Fruit fly (Drosophila melanogaster) whole organism, embryonic: ENCODE measurements around the gene Tango1.

Experiments
- Atf3 ChIP-seq: fragments of 200-800 bp; sonication (Bioruptor generic); optimal IDR thresholded peaks from 3 replicates; lab custom pipeline; 2016; ENCODE audit warnings: missing biosample characterization, missing genetic modification characterization
- CG10274 ChIP-seq: fragments of 200-800 bp; sonication (Bioruptor generic); optimal IDR thresholded peaks from 3 replicates; lab custom pipeline; 2017; ENCODE audit warnings: missing biosample characterization, mild to moderate bottlenecking, missing genetic modification characterization
- CG10543 ChIP-seq: fragments of 200-800 bp; sonication (Bioruptor generic); optimal IDR thresholded peaks from 3 replicates; lab custom pipeline; 2017; ENCODE audit warnings: missing biosample characterization, mild to moderate bottlenecking, missing genetic modification characterization, moderate library complexity
- CG10959 ChIP-seq: fragments of 200-800 bp; sonication (Bioruptor generic); IDR thresholded peaks from 2 replicates; pipeline ENCODE4 v1.3.6; 2022; ENCODE audit warnings: missing biosample characterization, missing genetic modification characterization
- CG11398 ChIP-seq: fragments of 200-800 bp; sonication (Bioruptor generic); optimal IDR thresholded peaks from 2 replicates; lab custom pipeline; 2016; ENCODE audit warnings: missing biosample characterization, missing genetic modification characterization
- CG13296 ChIP-seq: fragments of 200-800 bp; sonication (Bioruptor generic); optimal IDR thresholded peaks from 3 replicates; lab custom pipeline; 2018; ENCODE audit warnings: missing biosample characterization, mild to moderate bottlenecking, missing genetic modification characterization
- CG14441 ChIP-seq: fragments of 200-800 bp; sonication (Bioruptor generic); IDR thresholded peaks from 2 replicates; pipeline ENCODE4 v1.3.6; 2022; ENCODE audit warnings: missing biosample characterization, missing genetic modification characterization
- CG14667 ChIP-seq: fragments of 200-800 bp; sonication (Bioruptor generic); IDR thresholded peaks from 2 replicates; pipeline ENCODE4 v1.3.6; 2022; ENCODE audit warnings: missing biosample characterization, missing genetic modification characterization
- CG18262 ChIP-seq: fragments of 200-800 bp; optimal IDR thresholded peaks from 3 replicates; lab custom pipeline; 2019; ENCODE audit warnings: missing biosample characterization, mild to moderate bottlenecking, missing genetic modification characterization, moderate library complexity
- CG2199 ChIP-seq: fragments of 200-800 bp; sonication (Bioruptor generic); IDR thresholded peaks from 3 replicates; pipeline ENCODE4 v1.3.6; 2022; ENCODE audit warnings: missing biosample characterization, missing genetic modification characterization
- CG32532 ChIP-seq: fragments of 200-800 bp; sonication (Bioruptor generic); IDR thresholded peaks from 2 replicates; pipeline ENCODE4 v1.3.6; 2022; ENCODE audit warnings: missing biosample characterization, missing genetic modification characterization
- CG34376 ChIP-seq: fragments of 200-800 bp; sonication (Bioruptor generic); optimal IDR thresholded peaks from 2 replicates; lab custom pipeline; 2018; ENCODE audit warnings: missing biosample characterization, mild to moderate bottlenecking, missing genetic modification characterization
- CG3847 ChIP-seq: fragments of 200-800 bp; sonication (Bioruptor generic); IDR thresholded peaks from 2 replicates; pipeline ENCODE4 v1.3.6; 2022; ENCODE audit warnings: missing biosample characterization, missing genetic modification characterization
- CG43689 ChIP-seq: fragments of 200-800 bp; sonication (Bioruptor generic); IDR thresholded peaks from 2 replicates; pipeline ENCODE4 v1.3.6; 2022; ENCODE audit warnings: missing biosample characterization, missing genetic modification characterization
- CG6254 ChIP-seq: fragments of 200-800 bp; sonication (Bioruptor generic); optimal IDR thresholded peaks from 3 replicates; lab custom pipeline; 2017; ENCODE audit warnings: mild to moderate bottlenecking, missing biosample characterization, missing genetic modification reagents, missing genetic modification characterization
- CG6765 ChIP-seq: fragments of 200-800 bp; sonication (Bioruptor generic); optimal IDR thresholded peaks from 3 replicates; lab custom pipeline; 2017; ENCODE audit warnings: missing biosample characterization, mild to moderate bottlenecking, missing genetic modification characterization
- CG6791 ChIP-seq: fragments of 200-800 bp; sonication (Bioruptor generic); IDR thresholded peaks from 3 replicates; pipeline ENCODE4 v1.3.6; 2022; ENCODE audit warnings: missing biosample characterization, missing genetic modification characterization; ENCODE audit not compliant: partially characterized antibody
- CG7745 ChIP-seq: fragments of 200-800 bp; sonication (Bioruptor generic); optimal IDR thresholded peaks from 2 replicates; lab custom pipeline; 2018; ENCODE audit warnings: missing biosample characterization, mild to moderate bottlenecking, missing genetic modification characterization, moderate library complexity
- CG8388 ChIP-seq: fragments of 200-800 bp; sonication (Bioruptor generic); optimal IDR thresholded peaks from 2 replicates; lab custom pipeline; 2019; ENCODE audit warnings: missing biosample characterization, mild to moderate bottlenecking, missing genetic modification characterization, moderate library complexity
- CG8478 ChIP-seq: fragments of >200 bp; optimal IDR thresholded peaks from 2 replicates; lab custom pipeline; 2018
- CG9932 ChIP-seq: fragments of 200-800 bp; sonication (Bioruptor generic); IDR thresholded peaks from 2 replicates; pipeline ENCODE4 v1.3.6; 2022; ENCODE audit warnings: missing biosample characterization, missing genetic modification characterization
- D ChIP-seq, 2 experiments: fragments of 200-800 bp in 1 of 2; fragments of >200 bp in 1 of 2; sonication (Bioruptor generic) in 1 of 2; optimal IDR thresholded peaks; 2 replicates in 1 of 2; 3 replicates in 1 of 2; lab custom pipeline; 2017; ENCODE audit warnings: mild to moderate bottlenecking in 1 of 2, missing biosample characterization in 1 of 2, missing genetic modification characterization in 1 of 2, missing genetic modification reagents in 1 of 2
- Dek ChIP-seq: fragments of 200-800 bp; sonication (Bioruptor generic); optimal IDR thresholded peaks from 3 replicates; lab custom pipeline; 2019; ENCODE audit warnings: missing biosample characterization, mild to moderate bottlenecking, missing genetic modification characterization, moderate library complexity
- Dip3 ChIP-seq: fragments of 200-800 bp; sonication (Bioruptor generic); optimal IDR thresholded peaks from 3 replicates; lab custom pipeline; 2016; ENCODE audit warnings: missing biosample characterization, missing genetic modification characterization
- Drgx ChIP-seq: fragments of 200-800 bp; sonication (Bioruptor generic); IDR thresholded peaks from 2 replicates; pipeline ENCODE4 v1.3.6; 2022; ENCODE audit warnings: missing biosample characterization, missing genetic modification characterization
- E2f1 ChIP-seq: fragments of 200-800 bp; sonication (Bioruptor generic); IDR thresholded peaks from 2 replicates; pipeline ENCODE4 v1.3.6; 2022; ENCODE audit warnings: missing biosample characterization, missing genetic modification characterization
- Elba2 ChIP-seq: fragments of 200-800 bp; sonication (Bioruptor generic); optimal IDR thresholded peaks from 3 replicates; lab custom pipeline; 2016; ENCODE audit warnings: missing biosample characterization, missing genetic modification characterization
- HmgD ChIP-seq: fragments of 200-800 bp; sonication (Bioruptor generic); optimal IDR thresholded peaks from 3 replicates; lab custom pipeline; 2016; ENCODE audit warnings: missing biosample characterization, missing genetic modification characterization
- HmgZ ChIP-seq: fragments of 200-800 bp; sonication (Bioruptor generic); optimal IDR thresholded peaks from 2 replicates; lab custom pipeline; 2018; ENCODE audit warnings: missing biosample characterization, mild to moderate bottlenecking, missing genetic modification characterization
- NC2β ChIP-seq: fragments of 200-800 bp; sonication (Bioruptor generic); optimal IDR thresholded peaks from 2 replicates; lab custom pipeline; 2016; ENCODE audit warnings: missing biosample characterization, missing genetic modification characterization
- Neu2 ChIP-seq: fragments of 200-800 bp; sonication (Bioruptor generic); optimal IDR thresholded peaks from 3 replicates; lab custom pipeline; 2016; ENCODE audit warnings: missing biosample characterization, missing genetic modification characterization, borderline replicate concordance
- Pdp1 ChIP-seq, 2 experiments: fragments of 200-800 bp; sonication (Bioruptor generic); optimal IDR thresholded peaks; 3 replicates each; lab custom pipeline; 2016; ENCODE audit warnings: missing biosample characterization in 2 of 2, missing genetic modification characterization in 2 of 2, mild to moderate bottlenecking in 1 of 2, moderate library complexity in 1 of 2
- Stat92E ChIP-seq, 3 experiments: fragments of >200 bp in 2 of 3; fragments of 200-800 bp in 1 of 3; sonication (Bioruptor generic) in 1 of 3; optimal IDR thresholded peaks; 2 replicates each; lab custom pipeline; 2017 to 2019; ENCODE audit warnings: missing biosample characterization in 3 of 3, missing genetic modification characterization in 3 of 3, mild to moderate bottlenecking in 1 of 3, moderate library complexity in 1 of 3
- Xbp1 ChIP-seq: fragments of 200-800 bp; sonication (Bioruptor generic); optimal IDR thresholded peaks from 3 replicates; lab custom pipeline; 2016; ENCODE audit warnings: missing biosample characterization, mild to moderate bottlenecking, missing genetic modification characterization
- ase ChIP-seq: fragments of 200-800 bp; sonication (Bioruptor generic); IDR thresholded peaks from 3 replicates; pipeline ENCODE4 v1.3.6; 2022; ENCODE audit warnings: missing biosample characterization, missing genetic modification characterization
- cato ChIP-seq: fragments of 200-800 bp; sonication (Bioruptor generic); optimal IDR thresholded peaks from 2 replicates; lab custom pipeline; 2016; ENCODE audit warnings: missing biosample characterization, missing genetic modification characterization, borderline replicate concordance
- crc ChIP-seq: fragments of 200-800 bp; sonication (Bioruptor generic); optimal IDR thresholded peaks from 2 replicates; lab custom pipeline; 2016; ENCODE audit warnings: missing biosample characterization, missing genetic modification characterization
- dmrt11E ChIP-seq: fragments of 200-800 bp; sonication (Bioruptor generic); optimal IDR thresholded peaks from 3 replicates; lab custom pipeline; 2018; ENCODE audit warnings: missing biosample characterization, mild to moderate bottlenecking, missing genetic modification characterization, moderate library complexity
- ftz-f1 ChIP-seq: fragments of 200-800 bp; sonication (Bioruptor generic); optimal IDR thresholded peaks from 2 replicates; lab custom pipeline; 2016; ENCODE audit warnings: missing biosample characterization, missing genetic modification characterization
- gt ChIP-seq: fragments of 200-800 bp; sonication (Bioruptor generic); IDR thresholded peaks from 2 replicates; pipeline ENCODE4 v1.3.6; 2022; ENCODE audit warnings: missing biosample characterization, missing genetic modification characterization
- hth ChIP-seq: fragments of >200 bp; optimal IDR thresholded peaks from 2 replicates; lab custom pipeline; 2017; ENCODE audit warnings: inconsistent platforms
- kay ChIP-seq: fragments of 200-800 bp; sonication (Bioruptor generic); optimal IDR thresholded peaks from 2 replicates; lab custom pipeline; 2016; ENCODE audit warnings: missing biosample characterization, missing genetic modification characterization
- pan ChIP-seq, 4 experiments: fragments of >200 bp in 3 of 4; fragments of 200-800 bp in 1 of 4; sonication (Bioruptor generic) in 1 of 4; optimal IDR thresholded peaks in 3 of 4; IDR thresholded peaks in 1 of 4; 2 replicates each; pipeline versions ENCODE4 v1.3.6 to Lab custom; 2017 to 2022; ENCODE audit warnings: missing biosample characterization in 2 of 4, missing genetic modification characterization in 2 of 4, mixed read lengths in 1 of 4
- peb ChIP-seq: fragments of 200-800 bp; sonication (Bioruptor generic); IDR thresholded peaks from 2 replicates; pipeline ENCODE4 v1.3.6; 2022; ENCODE audit warnings: missing biosample characterization, missing genetic modification characterization
- salm ChIP-seq: fragments of 200-800 bp; sonication (Bioruptor generic); optimal IDR thresholded peaks from 2 replicates; lab custom pipeline; 2018; ENCODE audit warnings: missing biosample characterization, mild to moderate bottlenecking, missing genetic modification characterization
- shn ChIP-seq: fragments of 200-800 bp; sonication (Bioruptor generic); optimal IDR thresholded peaks from 3 replicates; lab custom pipeline; 2016; ENCODE audit warnings: missing biosample characterization, missing genetic modification characterization
- z ChIP-seq: fragments of 200-800 bp; sonication (Bioruptor generic); IDR thresholded peaks from 3 replicates; pipeline ENCODE4 v1.3.6; 2022; ENCODE audit warnings: missing biosample characterization, missing genetic modification characterization
- zf30C ChIP-seq: fragments of 200-800 bp; sonication (Bioruptor generic); optimal IDR thresholded peaks from 3 replicates; lab custom pipeline; 2018; ENCODE audit warnings: missing biosample characterization, mild to moderate bottlenecking, missing genetic modification characterization

The Tango1 gene

DNA sequence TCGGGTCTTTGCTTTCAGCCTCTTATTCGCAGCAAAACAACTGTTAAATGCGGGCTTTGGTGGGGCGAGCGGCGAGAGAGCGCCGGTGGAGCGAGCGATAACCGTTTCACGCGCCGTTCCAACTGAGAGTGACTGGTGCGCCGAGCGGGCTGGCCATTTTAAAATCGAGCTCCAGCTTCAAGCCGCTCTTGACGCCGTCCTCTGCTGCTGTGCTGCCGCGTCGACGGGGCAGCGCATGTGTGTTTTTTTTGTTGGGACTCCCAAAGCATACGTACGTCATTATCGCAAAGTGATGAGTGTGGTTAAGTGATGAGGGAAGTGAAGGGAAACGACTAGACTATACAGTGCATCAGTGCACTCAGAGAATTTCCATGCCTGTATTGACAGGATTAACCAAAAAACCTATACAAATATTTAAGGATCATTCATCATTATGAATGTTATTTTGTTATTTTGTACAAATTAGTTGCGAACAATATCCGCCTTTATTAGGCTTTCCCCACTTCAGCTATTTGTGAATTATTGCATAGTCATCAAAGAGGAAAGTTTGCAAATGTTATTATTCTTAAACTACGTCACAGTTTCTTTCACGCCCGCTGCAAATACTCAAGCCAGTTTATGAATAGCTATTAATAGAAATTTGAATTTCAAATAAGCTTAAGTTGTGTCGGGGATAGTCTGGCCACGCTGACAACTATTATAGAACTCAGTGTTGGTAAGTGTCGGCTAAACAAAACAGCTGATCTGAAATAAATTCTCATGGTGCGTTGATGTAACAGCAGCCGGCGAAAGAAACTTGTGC lies 24.2 kb downstream of the Tango1 start, which contains the start of gene Spn27A (continued):
- TF ChIP-seq E2f1 (GFP tag; lab: Robert Waterston, UW) (0 out of 2 replicates have a peak, but pooled peaks have one; percentile 34), kay (GFP tag; lab: Kevin White, UChicago) (peak; percentile 53), shn (GFP tag; lab: Kevin White, UChicago) (no peak), CG10543 (peak; percentile 23), CG7745 (no peak), CG2199 (GFP tag; lab: Robert Waterston, UW) (no peak), pan (optimal IDR thresholded peaks at IDR 0.05; lab: Kevin White, UChicago) (no peak), pan (GFP tag; optimal IDR thresholded peaks at IDR 0.05 in 1 of 2, IDR thresholded peaks at IDR 0.05 in 1 of 2) (peak in 1 of 2 experiments; percentile 53), cato (GFP tag; lab: Kevin White, UChicago) (no peak), CG14441 (0 out of 2 replicates have a peak, but pooled peaks have one; percentile 14), CG32532 (GFP tag; lab: Robert Waterston, UW) (no peak; the same call in 1 of the 2 replicates), hth (lab: Kevin White, UChicago) (no peak), ftz-f1 (no peak), crc (peak; percentile 37), CG34376 (GFP tag; lab: Kevin White, UChicago) (peak; percentile 29), CG8478 (lab: Kevin White, UChicago) (no peak), salm (tag; lab: Kevin White, UChicago) (peak; percentile 31), Stat92E (GFP tag; optimal IDR thresholded peaks at IDR 0.05; lab: Kevin White, UChicago) (peak in 1 of 3 experiments; percentile 24), zf30C (peak; percentile 6), Pdp1 (GFP tag; optimal IDR thresholded peaks at IDR 0.05; lab: Kevin White, UChicago) (peak; percentile 59 to 99), Dip3 (peak; percentile 59), NC2β (GFP tag; lab: Kevin White, UChicago) (peak; percentile 46), Neu2 (GFP tag; lab: Kevin White, UChicago) (no peak), CG3847 (GFP tag; lab: Robert Waterston, UW) (peak; percentile 41), CG8388 (GFP tag; lab: Kevin White, UChicago) (peak; percentile 49), z (GFP tag; lab: Robert Waterston, UW) (no peak; the same call in 2 of the 3 replicates), HmgZ (tag; lab: Kevin White, UChicago) (peak; percentile 55), D (optimal IDR thresholded peaks at IDR 0.05; lab: Kevin White, UChicago) (no peak), D (GFP tag; optimal IDR thresholded peaks at IDR 0.05; lab: Kevin White, UChicago) (peak; percentile 60), CG6765 (GFP tag; lab: Kevin White, UChicago) (no peak), CG18262 (tag; lab: Kevin White, UChicago) (peak; percentile 71), CG10959 (GFP tag; lab: Robert Waterston, UW) (no peak), CG14667 (GFP tag; lab: Robert Waterston, UW) (no peak; the same call in 1 of the 2 replicates), CG10274 (GFP tag; lab: Kevin White, UChicago) (no peak), gt (GFP tag; lab: Robert Waterston, UW) (no peak), CG11398 (GFP tag; lab: Kevin White, UChicago) (no peak), CG13296 (GFP tag; lab: Kevin White, UChicago) (peak; percentile 21), Dek (tag; lab: Kevin White, UChicago) (peak; percentile 43), dmrt11E (tag; lab: Kevin White, UChicago) (peak; percentile 43), HmgD (peak; percentile 36), CG6254 (GFP tag; lab: Kevin White, UChicago) (no peak), peb (GFP tag; lab: Robert Waterston, UW) (no peak), Xbp1 (GFP tag; lab: Kevin White, UChicago) (peak; percentile 64), ase (GFP tag; lab: Robert Waterston, UW) (no peak), CG6791 (GFP tag; lab: Robert Waterston, UW) (no peak), CG9932 (GFP tag; lab: Robert Waterston, UW) (peak; percentile 42; the same call in 1 of the 2 replicates), Drgx (GFP tag; lab: Robert Waterston, UW) (peak; percentile 65), Elba2 (GFP tag; lab: Kevin White, UChicago) (peak; percentile 19), Atf3 (peak; percentile 50), CG43689 (GFP tag; lab: Robert Waterston, UW) (no peak)
